Fruit fly (Drosophila melanogaster) whole organism, embryonic: ENCODE results near the gene Arp10.
A peak's percentile ranks its signal among the peaks of the same experiment; 100 is the strongest.

Source experiments
- Aef1 ChIP-seq: fragments of 200-800 bp; sonication (Bioruptor generic); IDR thresholded peaks from 3 replicates; pipeline ENCODE4 v1.3.6; 2022; ENCODE audit warnings: missing biosample characterization, missing genetic modification characterization
- Antp ChIP-seq: fragments of 200-800 bp; sonication (Bioruptor generic); optimal IDR thresholded peaks from 3 replicates; lab custom pipeline; 2016; ENCODE audit warnings: missing biosample characterization, missing genetic modification characterization
- Awh ChIP-seq: fragments of 200-800 bp; sonication (Bioruptor generic); IDR thresholded peaks from 2 replicates; pipeline ENCODE4, ENCODE4 v1.3.6; 2022; ENCODE audit warnings: missing biosample characterization, missing genetic modification characterization
- Blimp-1 ChIP-seq: fragments of 200-800 bp; sonication (Bioruptor generic); optimal IDR thresholded peaks from 3 replicates; lab custom pipeline; 2018; ENCODE audit warnings: missing biosample characterization, missing genetic modification characterization, mild to moderate bottlenecking, moderate library complexity, missing genetic modification reagents
- BtbVII ChIP-seq: fragments of 200-800 bp; sonication (Bioruptor generic); optimal IDR thresholded peaks from 3 replicates; lab custom pipeline; 2017; ENCODE audit warnings: missing biosample characterization, mild to moderate bottlenecking, missing genetic modification characterization
- CG10366 ChIP-seq: fragments of 200-800 bp; sonication (Bioruptor generic); IDR thresholded peaks from 2 replicates; pipeline ENCODE4 v1.3.6; 2022; ENCODE audit warnings: missing biosample characterization, missing genetic modification characterization
- CG11504 ChIP-seq: fragments of 200-800 bp; sonication (Bioruptor generic); optimal IDR thresholded peaks from 3 replicates; lab custom pipeline; 2019; ENCODE audit warnings: missing biosample characterization, mild to moderate bottlenecking, missing genetic modification characterization, moderate library complexity
- CG12155 ChIP-seq: fragments of 200-800 bp; sonication (Bioruptor generic); optimal IDR thresholded peaks from 3 replicates; lab custom pipeline; 2016; ENCODE audit warnings: missing biosample characterization, missing genetic modification characterization
- CG14710 ChIP-seq: fragments of 200-800 bp; sonication (Bioruptor generic); optimal IDR thresholded peaks from 3 replicates; lab custom pipeline; 2019; ENCODE audit warnings: missing biosample characterization, mild to moderate bottlenecking, missing genetic modification characterization, moderate library complexity
- CG15696 ChIP-seq: fragments of 200-800 bp; sonication (Bioruptor generic); optimal IDR thresholded peaks from 2 replicates; lab custom pipeline; 2019; ENCODE audit warnings: missing biosample characterization, mild to moderate bottlenecking, missing genetic modification characterization, moderate library complexity
- CG1602 ChIP-seq: fragments of 200-800 bp; sonication (Bioruptor generic); optimal IDR thresholded peaks from 3 replicates; lab custom pipeline; 2016; ENCODE audit warnings: missing biosample characterization, missing genetic modification characterization
- CG18599 ChIP-seq: fragments of 200-800 bp; sonication (Bioruptor generic); optimal IDR thresholded peaks from 3 replicates; lab custom pipeline; 2017; ENCODE audit warnings: missing biosample characterization, missing genetic modification characterization, mild to moderate bottlenecking, moderate library complexity, missing genetic modification reagents
- CG31388 ChIP-seq: fragments of 200-800 bp; sonication (Bioruptor generic); optimal IDR thresholded peaks from 2 replicates; lab custom pipeline; 2016; ENCODE audit warnings: missing biosample characterization, missing genetic modification characterization
- CG3281 ChIP-seq: fragments of 200-800 bp; sonication (Bioruptor generic); optimal IDR thresholded peaks from 3 replicates; lab custom pipeline; 2017; ENCODE audit warnings: missing biosample characterization, mild to moderate bottlenecking, missing genetic modification characterization
- CG33557 ChIP-seq: fragments of 200-800 bp; sonication (Bioruptor generic); optimal IDR thresholded peaks from 2 replicates; lab custom pipeline; 2019; ENCODE audit warnings: missing biosample characterization, mild to moderate bottlenecking, missing genetic modification characterization, moderate library complexity
- CG4328 ChIP-seq: fragments of 200-800 bp; sonication (Bioruptor generic); optimal IDR thresholded peaks from 3 replicates; lab custom pipeline; 2017; ENCODE audit warnings: missing biosample characterization, missing genetic modification reagents, missing genetic modification characterization
- CG4617 ChIP-seq: fragments of 200-800 bp; sonication (Bioruptor generic); optimal IDR thresholded peaks from 3 replicates; lab custom pipeline; 2016; ENCODE audit warnings: missing biosample characterization, missing genetic modification characterization, borderline replicate concordance
- CG6254 ChIP-seq: fragments of 200-800 bp; sonication (Bioruptor generic); optimal IDR thresholded peaks from 3 replicates; lab custom pipeline; 2017; ENCODE audit warnings: mild to moderate bottlenecking, missing biosample characterization, missing genetic modification reagents, missing genetic modification characterization
- CG6765 ChIP-seq: fragments of 200-800 bp; sonication (Bioruptor generic); optimal IDR thresholded peaks from 3 replicates; lab custom pipeline; 2017; ENCODE audit warnings: missing biosample characterization, mild to moderate bottlenecking, missing genetic modification characterization
- CG7372 ChIP-seq: fragments of 200-800 bp; sonication (Bioruptor generic); IDR thresholded peaks from 2 replicates; pipeline ENCODE4 v1.3.6; 2022; ENCODE audit warnings: missing biosample characterization, missing genetic modification characterization
- Camta ChIP-seq: fragments of 200-800 bp; sonication (Bioruptor generic); optimal IDR thresholded peaks from 2 replicates; lab custom pipeline; 2016; ENCODE audit warnings: missing biosample characterization, missing genetic modification characterization
- Chrac-16 ChIP-seq: fragments of 200-800 bp; sonication (Bioruptor generic); optimal IDR thresholded peaks from 3 replicates; lab custom pipeline; 2016; ENCODE audit warnings: missing biosample characterization, missing genetic modification characterization
- CkIIα-i1 ChIP-seq: fragments of 200-800 bp; sonication (Bioruptor generic); IDR thresholded peaks from 2 replicates; pipeline ENCODE4 v1.3.6; 2022; ENCODE audit warnings: missing biosample characterization, missing genetic modification characterization
- D19B ChIP-seq: fragments of 200-800 bp; sonication (Bioruptor generic); optimal IDR thresholded peaks from 2 replicates; lab custom pipeline; 2017; ENCODE audit warnings: missing biosample characterization, mild to moderate bottlenecking, missing genetic modification characterization
- Dad ChIP-seq: fragments of 200-800 bp; sonication (Bioruptor generic); optimal IDR thresholded peaks from 3 replicates; lab custom pipeline; 2016; ENCODE audit warnings: missing biosample characterization, missing genetic modification characterization
- Dek ChIP-seq: fragments of 200-800 bp; sonication (Bioruptor generic); optimal IDR thresholded peaks from 3 replicates; lab custom pipeline; 2019; ENCODE audit warnings: missing biosample characterization, mild to moderate bottlenecking, missing genetic modification characterization, moderate library complexity
- Ets65A ChIP-seq: fragments of 200-800 bp; sonication (Bioruptor generic); peaks from one replicate; lab custom pipeline; 2016; ENCODE audit warnings: missing biosample characterization, missing genetic modification characterization
- Hey ChIP-seq: fragments of 200-800 bp; sonication (Bioruptor generic); optimal IDR thresholded peaks from 3 replicates; lab custom pipeline; 2018; ENCODE audit warnings: missing biosample characterization, mild to moderate bottlenecking, missing genetic modification characterization
- NC2β ChIP-seq: fragments of 200-800 bp; sonication (Bioruptor generic); optimal IDR thresholded peaks from 2 replicates; lab custom pipeline; 2016; ENCODE audit warnings: missing biosample characterization, missing genetic modification characterization
- Six4 ChIP-seq: fragments of 200-800 bp; sonication (Bioruptor generic); optimal IDR thresholded peaks from 2 replicates; lab custom pipeline; 2016; ENCODE audit warnings: missing biosample characterization, missing genetic modification characterization
- Usf ChIP-seq: fragments of 200-800 bp; sonication (Bioruptor generic); optimal IDR thresholded peaks from 2 replicates; lab custom pipeline; 2017; ENCODE audit warnings: missing genotype, missing biosample characterization, missing genetic modification characterization
- Xbp1 ChIP-seq: fragments of 200-800 bp; sonication (Bioruptor generic); optimal IDR thresholded peaks from 3 replicates; lab custom pipeline; 2016; ENCODE audit warnings: missing biosample characterization, mild to moderate bottlenecking, missing genetic modification characterization
- ab ChIP-seq: fragments of 200-800 bp; sonication (Bioruptor generic); optimal IDR thresholded peaks from 2 replicates; lab custom pipeline; 2016; ENCODE audit warnings: missing biosample characterization, missing genetic modification characterization
- aop ChIP-seq: fragments of 200-800 bp; sonication (Bioruptor generic); IDR thresholded peaks from 2 replicates; pipeline ENCODE4 v1.3.6; 2022; ENCODE audit warnings: missing biosample characterization, missing genetic modification characterization
- dysf ChIP-seq: fragments of 200-800 bp; sonication (Bioruptor generic); IDR thresholded peaks from 3 replicates; pipeline ENCODE4 v1.3.6; 2022; ENCODE audit warnings: missing biosample characterization, missing genetic modification characterization
- esg ChIP-seq: fragments of 200-800 bp; sonication (Bioruptor generic); conservative IDR thresholded peaks from 2 replicates; pipeline ENCODE4 v1.3.6; 2022; ENCODE audit warnings: missing biosample characterization, missing genetic modification characterization
- ewg ChIP-seq: fragments of 200-800 bp; sonication (Bioruptor generic); optimal IDR thresholded peaks from 3 replicates; lab custom pipeline; 2017; ENCODE audit warnings: mild to moderate bottlenecking, missing biosample characterization, missing genetic modification reagents, missing genetic modification characterization
- eyg ChIP-seq: fragments of 200-800 bp; sonication (Bioruptor generic); optimal IDR thresholded peaks from 3 replicates; lab custom pipeline; 2016; ENCODE audit warnings: missing biosample characterization, missing genetic modification characterization
- fd3F ChIP-seq: fragments of 200-800 bp; sonication (Bioruptor generic); optimal IDR thresholded peaks from 2 replicates; lab custom pipeline; 2018; ENCODE audit warnings: missing biosample characterization, mild to moderate bottlenecking, missing genetic modification characterization, moderate library complexity
- fd96Cb ChIP-seq: fragments of 200-800 bp; sonication (Bioruptor generic); optimal IDR thresholded peaks from 2 replicates; lab custom pipeline; 2018; ENCODE audit warnings: missing biosample characterization, mild to moderate bottlenecking, missing genetic modification characterization, moderate library complexity
- insv ChIP-seq, 2 experiments: fragments of 200-800 bp; sonication (Bioruptor generic); optimal IDR thresholded peaks; 3 replicates each; lab custom pipeline; 2016 to 2018; ENCODE audit warnings: missing biosample characterization in 2 of 2, missing genetic modification characterization in 2 of 2
- kah ChIP-seq: fragments of 200-800 bp; sonication (Bioruptor generic); optimal IDR thresholded peaks from 2 replicates; lab custom pipeline; 2018; ENCODE audit warnings: missing biosample characterization, mild to moderate bottlenecking, missing genetic modification characterization
- lab ChIP-seq: fragments of 200-800 bp; sonication (Bioruptor generic); optimal IDR thresholded peaks from 3 replicates; lab custom pipeline; 2017; ENCODE audit warnings: missing biosample characterization, missing genetic modification characterization, mild to moderate bottlenecking, moderate library complexity, missing genetic modification reagents
- mirr ChIP-seq: fragments of 200-800 bp; sonication (Bioruptor generic); optimal IDR thresholded peaks from 3 replicates; lab custom pipeline; 2018; ENCODE audit warnings: missing biosample characterization, mild to moderate bottlenecking, missing genetic modification characterization
- nom ChIP-seq: fragments of 200-800 bp; sonication (Bioruptor generic); optimal IDR thresholded peaks from 2 replicates; lab custom pipeline; 2017; ENCODE audit warnings: missing biosample characterization, missing genetic modification characterization, mild to moderate bottlenecking, moderate library complexity, missing genetic modification reagents
- phol ChIP-seq: fragments of 200-800 bp; sonication (Bioruptor generic); optimal IDR thresholded peaks from 3 replicates; lab custom pipeline; 2018; ENCODE audit warnings: missing biosample characterization, mild to moderate bottlenecking, missing genetic modification characterization, moderate library complexity
- ranshi ChIP-seq: fragments of 200-800 bp; sonication (Bioruptor generic); IDR thresholded peaks from 2 replicates; pipeline ENCODE4 v1.3.6; 2022; ENCODE audit warnings: missing biosample characterization, missing genetic modification characterization
- row ChIP-seq: fragments of 200-800 bp; sonication (Bioruptor generic); IDR thresholded peaks from 3 replicates; pipeline ENCODE4 v1.3.6; 2022; ENCODE audit warnings: missing biosample characterization, missing genetic modification characterization
- sens ChIP-seq: fragments of 200-800 bp; sonication (Bioruptor generic); peaks from one replicate; lab custom pipeline; 2016; ENCODE audit warnings: missing biosample characterization, missing genetic modification characterization
- twi ChIP-seq: fragments of 200-800 bp; optimal IDR thresholded peaks from 2 replicates; lab custom pipeline; 2019; ENCODE audit warnings: missing biosample characterization, mild to moderate bottlenecking, missing genetic modification characterization, moderate library complexity

Arp10 gene

dm6 chrX:19663196-19663858 is 17.4 kb upstream of the Arp10 start (continued):
- TF ChIP-seq Antp (peak; percentile 22), insv (GFP tag; optimal IDR thresholded peaks at IDR 0.05; lab: Kevin White, UChicago) (no peak), eyg (GFP tag; lab: Kevin White, UChicago) (no peak), lab (GFP tag; lab: Kevin White, UChicago) (peak; percentile 50), Awh (0 out of 2 replicates have a peak, but pooled peaks have one; percentile 13), CG31388 (GFP tag; lab: Kevin White, UChicago) (no peak), Camta (peak; percentile 49), CG12155 (GFP tag; lab: Kevin White, UChicago) (peak; percentile 2), sens (GFP tag; lab: Kevin White, UChicago) (peak; percentile 91), fd96Cb (tag; lab: Kevin White, UChicago) (peak; percentile 37), CG1602 (peak; percentile 43), BtbVII (GFP tag; lab: Kevin White, UChicago) (peak; percentile 5), Aef1 (no peak), twi (peak; percentile 23), CG14710 (tag; lab: Kevin White, UChicago) (peak; percentile 43), Dad (no peak), CG18599 (GFP tag; lab: Kevin White, UChicago) (peak; percentile 52), Hey (tag; lab: Kevin White, UChicago) (no peak), Xbp1 (GFP tag; lab: Kevin White, UChicago) (peak; percentile 38), CG4328 (GFP tag; lab: Kevin White, UChicago) (peak; percentile 28), ranshi (GFP tag; lab: Robert Waterston, UW) (0 out of 2 replicates have a peak, but pooled peaks have one; percentile 28), CG6254 (GFP tag; lab: Kevin White, UChicago) (peak; percentile 40), CG11504 (tag; lab: Kevin White, UChicago) (peak; percentile 53), NC2β (GFP tag; lab: Kevin White, UChicago) (peak; percentile 23), dysf (peak; percentile 37; the same call in 1 of the 3 replicates), Blimp-1 (GFP tag; lab: Kevin White, UChicago) (no peak), CkIIα-i1 (no peak), row (GFP tag; lab: Robert Waterston, UW) (peak; percentile 71), Usf (GFP tag; lab: Kevin White, UChicago) (peak; percentile 41), nom (GFP tag; lab: Kevin White, UChicago) (no peak), CG6765 (peak; percentile 42), mirr (GFP tag; lab: Kevin White, UChicago) (no peak), CG7372 (GFP tag; lab: Robert Waterston, UW) (no peak), Six4 (GFP tag; lab: Kevin White, UChicago) (peak; percentile 41), aop (GFP tag; lab: Robert Waterston, UW) (no peak), phol (tag; lab: Kevin White, UChicago) (peak; percentile 59), ab (GFP tag; lab: Kevin White, UChicago) (peak; percentile 4), esg (no peak), Dek (tag; lab: Kevin White, UChicago) (peak; percentile 32), fd3F (GFP tag; lab: Kevin White, UChicago) (peak; percentile 7), CG3281 (GFP tag; lab: Kevin White, UChicago) (peak; percentile 56), kah (GFP tag; lab: Kevin White, UChicago) (peak; percentile 12), D19B (GFP tag; lab: Kevin White, UChicago) (peak; percentile 32), CG33557 (peak; percentile 57), CG10366 (no peak; the same call in 1 of the 2 replicates), CG4617 (GFP tag; lab: Kevin White, UChicago) (no peak), CG15696 (tag; lab: Kevin White, UChicago) (peak; percentile 61), Chrac-16 (GFP tag; lab: Kevin White, UChicago) (peak; percentile 11), Ets65A (peak; percentile 66), ewg (GFP tag; lab: Kevin White, UChicago) (peak; percentile 19)
